Worm (Caenorhabditis elegans) whole organism, young adult: ENCODE data around the gene F21C10.18.

Experiments
- B0035.1 ChIP-seq: sonication (generic microtip); optimal IDR thresholded peaks from 2 replicates; lab custom pipeline; 2016; ENCODE audit warnings: missing genetic modification characterization, mild to moderate bottlenecking, missing compliant biosample characterization, missing genotype, missing genetic modification reagents
- D2030.7 ChIP-seq: fragments of 200-800 bp; sonication (Bioruptor generic); IDR thresholded peaks from 2 replicates; pipeline ENCODE4 v1.3.6; 2022; ENCODE audit warnings: missing genetic modification reagents, missing genetic modification characterization, missing compliant biosample characterization
- F39B2.1 ChIP-seq: fragments of 200-800 bp; sonication (Bioruptor generic); IDR thresholded peaks from 2 replicates; pipeline ENCODE4 v1.3.6; 2022; ENCODE audit warnings: missing genetic modification reagents, missing genetic modification characterization, missing compliant biosample characterization
- K11D2.4 ChIP-seq: fragments of 200-800 bp; sonication (Bioruptor generic); IDR thresholded peaks from 2 replicates; pipeline ENCODE4 v1.3.6; 2022; ENCODE audit warnings: missing genetic modification reagents, missing genetic modification characterization, missing compliant biosample characterization
- K12H6.12 ChIP-seq: fragments of 200-800 bp; sonication (Bioruptor generic); optimal IDR thresholded peaks from 2 replicates; lab custom pipeline; 2018; ENCODE audit warnings: mild to moderate bottlenecking, missing genetic modification characterization, missing compliant biosample characterization
- Y53F4B.3 ChIP-seq: fragments of 200-800 bp; sonication (Bioruptor generic); IDR thresholded peaks from 2 replicates; pipeline ENCODE4 v1.3.6; 2022; ENCODE audit warnings: missing genetic modification reagents, missing genetic modification characterization, missing compliant biosample characterization
- Y53G8AR.9 ChIP-seq: fragments of 200-800 bp; sonication (Bioruptor generic); conservative IDR thresholded peaks from 2 replicates; pipeline ENCODE4 v1.3.6; 2022; ENCODE audit warnings: missing genetic modification reagents, missing genetic modification characterization, missing compliant biosample characterization
- Y79H2A.3 ChIP-seq: fragments of 200-800 bp; sonication (Bioruptor generic); conservative IDR thresholded peaks from 2 replicates; pipeline ENCODE4 v1.3.6; 2022; ENCODE audit warnings: missing genetic modification reagents, missing genetic modification characterization, missing compliant biosample characterization
- ZK185.1 ChIP-seq: sonication (generic microtip); optimal IDR thresholded peaks from 2 replicates; lab custom pipeline; 2016; ENCODE audit warnings: mild to moderate bottlenecking, missing genetic modification characterization, missing compliant biosample characterization; ENCODE audit not compliant: poor library complexity, severe bottlenecking
- ccch-3 ChIP-seq: fragments of 200-800 bp; sonication (Bioruptor generic); optimal IDR thresholded peaks from 2 replicates; lab custom pipeline; 2018; ENCODE audit warnings: mild to moderate bottlenecking, missing genetic modification characterization, missing compliant biosample characterization
- cebp-1 ChIP-seq, 2 experiments: fragments of 200-800 bp in 1 of 2; sonication (Bioruptor generic) in 1 of 2; sonication (generic microtip) in 1 of 2; IDR thresholded peaks in 1 of 2; optimal IDR thresholded peaks in 1 of 2; 2 replicates each; pipeline versions ENCODE4 v1.3.6 to Lab custom; 2017 to 2022; ENCODE audit warnings: missing compliant biosample characterization in 2 of 2, missing genetic modification characterization in 2 of 2, mild to moderate bottlenecking in 1 of 2, missing genetic modification reagents in 1 of 2, moderate library complexity in 1 of 2
- cebp-2 ChIP-seq: fragments of 200-800 bp; sonication (Bioruptor generic); IDR thresholded peaks from 2 replicates; pipeline ENCODE4 v1.3.6; 2022; ENCODE audit warnings: missing genetic modification characterization, missing compliant biosample characterization
- ceh-27 ChIP-seq: fragments of 200-800 bp; sonication (Bioruptor generic); optimal IDR thresholded peaks from 2 replicates; lab custom pipeline; 2018; ENCODE audit warnings: mild to moderate bottlenecking, missing genetic modification characterization, moderate library complexity, missing compliant biosample characterization
- ceh-40 ChIP-seq: fragments of 200-800 bp; sonication (Bioruptor generic); IDR thresholded peaks from 2 replicates; pipeline ENCODE4 v1.3.6; 2022; ENCODE audit warnings: missing genetic modification characterization, missing compliant biosample characterization
- ceh-91 ChIP-seq: fragments of 200-800 bp; sonication (Bioruptor generic); IDR thresholded peaks from 2 replicates; pipeline ENCODE4 v1.3.6; 2022; ENCODE audit warnings: missing genetic modification reagents, missing genetic modification characterization, missing compliant biosample characterization
- ets-4 ChIP-seq: fragments of 200-800 bp; sonication (Bioruptor generic); optimal IDR thresholded peaks from 2 replicates; lab custom pipeline; 2018; ENCODE audit warnings: mild to moderate bottlenecking, missing genetic modification characterization, missing compliant biosample characterization
- gei-17 ChIP-seq: fragments of 200-800 bp; sonication (Bioruptor generic); optimal IDR thresholded peaks from 2 replicates; lab custom pipeline; 2018; ENCODE audit warnings: mild to moderate bottlenecking, missing genetic modification characterization, missing compliant biosample characterization
- him-1 ChIP-seq: sonication (generic microtip); optimal IDR thresholded peaks from 2 replicates; lab custom pipeline; 2016; ENCODE audit warnings: missing genotype, missing genetic modification reagents, missing genetic modification characterization, missing compliant biosample characterization
- hlh-26 ChIP-seq: fragments of 200-800 bp; sonication (Bioruptor generic); conservative IDR thresholded peaks from 2 replicates; pipeline ENCODE4 v1.3.6; 2022; ENCODE audit warnings: missing genetic modification reagents, missing genetic modification characterization, missing compliant biosample characterization
- hrde-1 ChIP-seq: sonication (generic microtip); optimal IDR thresholded peaks from 2 replicates; lab custom pipeline; 2016; ENCODE audit warnings: missing genetic modification characterization, mild to moderate bottlenecking, missing compliant biosample characterization, moderate library complexity, missing genotype, missing genetic modification reagents, borderline replicate concordance
- let-607 ChIP-seq, 2 experiments: fragments of 200-800 bp in 1 of 2; sonication (Bioruptor generic) in 1 of 2; sonication (generic microtip) in 1 of 2; optimal IDR thresholded peaks; 2 replicates each; lab custom pipeline; 2016 to 2018; ENCODE audit warnings: mild to moderate bottlenecking in 2 of 2, missing compliant biosample characterization in 2 of 2, missing genetic modification characterization in 2 of 2, moderate library complexity in 2 of 2, missing genotype in 1 of 2
- lin-35 ChIP-seq, 3 experiments: fragments of 150-350 bp in 2 of 3; sonication (generic microtip) in 1 of 3; optimal IDR thresholded peaks; 2 replicates each; lab custom pipeline; 2014 to 2018; ENCODE audit warnings: missing biosample characterization in 3 of 3, missing genetic modification characterization in 3 of 3, missing genetic modification reagents in 3 of 3
- madf-10 ChIP-seq: sonication (generic microtip); optimal IDR thresholded peaks from 2 replicates; lab custom pipeline; 2016; ENCODE audit warnings: mild to moderate bottlenecking, missing genetic modification characterization, missing compliant biosample characterization
- madf-3 ChIP-seq: fragments of 200-800 bp; sonication (Bioruptor generic); IDR thresholded peaks from 2 replicates; pipeline ENCODE4 v1.3.6; 2022; ENCODE audit warnings: missing genetic modification reagents, missing genetic modification characterization, missing compliant biosample characterization
- madf-6 ChIP-seq: fragments of 200-800 bp; sonication (Bioruptor generic); IDR thresholded peaks from 2 replicates; pipeline ENCODE4 v1.3.6; 2022; ENCODE audit warnings: missing genetic modification reagents, missing genetic modification characterization, missing compliant biosample characterization
- nfya-2 ChIP-seq: fragments of 200-800 bp; sonication (Bioruptor generic); IDR thresholded peaks from 2 replicates; pipeline ENCODE4 v1.3.6; 2022; ENCODE audit warnings: missing genetic modification reagents, missing genetic modification characterization, missing compliant biosample characterization
- nfyb-1 ChIP-seq: fragments of 200-800 bp; sonication (Bioruptor generic); IDR thresholded peaks from 2 replicates; pipeline ENCODE4 v1.3.6; 2022; ENCODE audit warnings: missing genetic modification reagents, missing genetic modification characterization, missing compliant biosample characterization
- nhr-27 ChIP-seq: fragments of 200-800 bp; sonication (Bioruptor generic); optimal IDR thresholded peaks from 2 replicates; lab custom pipeline; 2018; ENCODE audit warnings: mild to moderate bottlenecking, missing genetic modification characterization, moderate library complexity, missing compliant biosample characterization
- nhr-80 ChIP-seq: sonication (generic microtip); optimal IDR thresholded peaks from 2 replicates; lab custom pipeline; 2016; ENCODE audit warnings: missing genetic modification characterization, missing compliant biosample characterization
- pbrm-1 ChIP-seq: fragments of 200-800 bp; sonication (Bioruptor generic); IDR thresholded peaks from 2 replicates; pipeline ENCODE4 v1.3.6; 2022; ENCODE audit warnings: missing genetic modification reagents, missing genetic modification characterization, missing compliant biosample characterization
- rcor-1 ChIP-seq: fragments of 200-800 bp; sonication (Bioruptor generic); IDR thresholded peaks from 2 replicates; pipeline ENCODE4 v1.3.6; 2022; ENCODE audit warnings: missing genetic modification reagents, missing genetic modification characterization, missing compliant biosample characterization
- rpc-1 ChIP-seq, 2 experiments: fragments of 150-350 bp in 1 of 2; sonication (generic microtip) in 1 of 2; optimal IDR thresholded peaks; 2 replicates each; lab custom pipeline; 2014 to 2018; ENCODE audit warnings: missing biosample characterization in 1 of 2, missing genetic modification characterization in 1 of 2, missing genetic modification reagents in 1 of 2, missing genotype in 1 of 2
- snpc-1.1 ChIP-seq: sonication (generic microtip); optimal IDR thresholded peaks from 2 replicates; lab custom pipeline; 2017; ENCODE audit warnings: missing genetic modification characterization, mild to moderate bottlenecking, missing compliant biosample characterization, antibody characterized with exemption, moderate library complexity, missing genotype, missing genetic modification reagents; ENCODE audit not compliant: insufficient read depth
- tbp1 ChIP-seq: fragments of 200-800 bp; sonication (Bioruptor generic); optimal IDR thresholded peaks from 2 replicates; lab custom pipeline; 2018; ENCODE audit warnings: mild to moderate bottlenecking, missing genetic modification characterization, missing compliant biosample characterization
- unc-130 ChIP-seq: sonication (generic microtip); optimal IDR thresholded peaks from 2 replicates; lab custom pipeline; 2016; ENCODE audit warnings: missing genetic modification reagents, missing genetic modification characterization, missing compliant biosample characterization
- unc-62 ChIP-seq: fragments of 150-350 bp; optimal IDR thresholded peaks from 2 replicates; lab custom pipeline; 2014; ENCODE audit warnings: missing biosample characterization, missing genetic modification reagents, missing genetic modification characterization
- zfh-2 ChIP-seq: fragments of 200-800 bp; sonication (Bioruptor generic); conservative IDR thresholded peaks from 2 replicates; pipeline ENCODE4 v1.3.6; 2022; ENCODE audit warnings: missing genetic modification reagents, missing genetic modification characterization, missing compliant biosample characterization
- ztf-6 ChIP-seq: fragments of 200-800 bp; sonication (Bioruptor generic); IDR thresholded peaks from 2 replicates; pipeline ENCODE4 v1.3.6; 2022; ENCODE audit warnings: missing genetic modification reagents, missing genetic modification characterization, missing compliant biosample characterization

F21C10.18 gene

DNA sequence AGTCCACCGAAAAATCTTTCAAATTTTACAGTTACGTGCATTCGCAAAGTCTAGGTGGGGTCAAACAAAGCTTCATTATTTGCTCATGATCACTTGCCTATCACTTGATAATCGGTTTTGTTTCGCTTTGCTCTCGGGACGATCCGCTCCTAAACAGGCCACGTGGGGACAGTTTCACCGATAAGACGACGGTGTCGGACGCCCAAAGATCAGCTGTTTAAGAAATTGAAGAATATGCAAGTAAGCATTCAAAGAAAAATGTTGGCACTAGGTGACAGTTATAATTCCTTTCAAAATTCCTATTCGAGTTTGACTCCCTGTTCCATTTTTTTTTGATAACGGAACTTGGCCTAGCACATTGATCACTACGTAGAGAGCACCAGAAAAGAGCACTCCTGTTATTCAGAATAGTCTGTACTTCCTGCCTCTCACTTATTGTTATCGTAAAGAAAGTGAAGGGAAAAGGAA lies 28.3 kb upstream of the F21C10.18 start (continued):
- TF ChIP-seq Y53G8AR.9 (no peak; the same call in 1 of the 2 replicates), F39B2.1 (GFP tag; lab: Robert Waterston, UW) (no peak), tbp1 (GFP tag; lab: Kevin White, UChicago) (peak; percentile 31), unc-130 (GFP tag; lab: Kevin White, UChicago) (no peak), zfh-2 (GFP tag; lab: Robert Waterston, UW) (no peak), madf-6 (no peak), madf-3 (GFP tag; lab: Robert Waterston, UW) (no peak), nfyb-1 (GFP tag; lab: Robert Waterston, UW) (peak; percentile 60), nhr-80 (tag; lab: Kevin White, UChicago) (peak; percentile 99), Y79H2A.3 (GFP tag; lab: Robert Waterston, UW) (no peak), B0035.1 (no peak), ztf-6 (GFP tag; lab: Robert Waterston, UW) (no peak), K11D2.4 (no peak), rpc-1 (optimal IDR thresholded peaks at IDR 0.05; lab: Kevin White, UChicago) (no peak), rpc-1 (tag; optimal IDR thresholded peaks at IDR 0.05; lab: Kevin White, UChicago) (no peak), him-1 (no peak), unc-62 (GFP tag; lab: Kevin White, UChicago) (no peak), hlh-26 (GFP tag; lab: Robert Waterston, UW) (no peak), cebp-2 (GFP tag; lab: Robert Waterston, UW) (no peak), pbrm-1 (GFP tag; lab: Robert Waterston, UW) (peak; percentile 37; the same call in 1 of the 2 replicates)

DNA sequence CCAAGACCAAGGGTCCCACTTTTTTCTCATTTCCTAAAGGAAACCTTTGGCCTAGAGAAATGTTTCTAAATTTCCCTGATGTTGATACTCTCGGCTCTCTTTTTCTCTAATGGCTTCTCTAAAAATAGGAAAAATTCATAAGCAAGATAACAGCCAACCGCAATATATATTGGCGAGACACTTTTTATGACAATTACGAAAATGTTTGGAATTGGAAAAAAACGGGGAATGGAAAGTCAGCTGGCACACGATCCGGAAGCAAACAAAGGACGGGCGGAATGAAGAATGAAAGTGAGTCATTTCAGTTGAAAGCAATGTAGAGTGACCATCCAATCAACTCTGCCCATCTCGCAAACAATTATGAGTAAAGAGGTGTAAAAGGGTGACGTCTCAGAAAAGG lies 26.9 kb upstream of the F21C10.18 start:
- TF ChIP-seq nfya-2 (GFP tag; lab: Robert Waterston, UW) = no peak
- peak; percentile 17 for TF ChIP-seq ZK185.1
- no peak for TF ChIP-seq cebp-1 (GFP tag; IDR thresholded peaks at IDR 0.05; lab: Robert Waterston, UW)
- peak; percentile 13 for TF ChIP-seq cebp-1 (tag; optimal IDR thresholded peaks at IDR 0.05; lab: Kevin White, UChicago)
- no peak for TF ChIP-seq F39B2.1 (GFP tag; lab: Robert Waterston, UW)
- peak; percentile 62 for TF ChIP-seq nhr-80 (tag; lab: Kevin White, UChicago)
- TF ChIP-seq Y79H2A.3 (GFP tag; lab: Robert Waterston, UW) = no peak

DNA sequence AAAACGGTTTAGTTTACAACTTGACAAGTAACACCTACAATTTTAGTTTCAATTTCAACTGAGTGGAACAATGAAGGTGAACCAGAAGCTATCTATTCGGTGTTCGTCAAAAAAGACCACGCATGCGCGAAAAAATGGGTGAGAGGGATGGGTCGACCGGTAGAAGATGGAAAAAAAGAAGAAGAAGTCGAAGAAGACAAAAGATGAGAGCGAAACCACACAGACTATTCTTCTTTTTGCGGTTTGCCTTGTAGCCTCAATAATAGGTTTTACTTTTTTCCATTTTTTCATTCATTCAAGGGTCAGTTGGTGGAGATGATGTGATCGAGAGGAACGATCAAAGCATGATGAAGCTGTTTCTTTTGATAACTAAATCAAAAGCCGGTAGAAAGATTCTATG lies 26.0 kb upstream of the F21C10.18 start:
- no peak for TF ChIP-seq gei-17 (GFP tag; lab: Kevin White, UChicago)
- TF ChIP-seq hrde-1 = no peak
- no peak for TF ChIP-seq madf-3 (GFP tag; lab: Robert Waterston, UW)
- TF ChIP-seq nhr-27 (tag; lab: Kevin White, UChicago) = no peak
- TF ChIP-seq K12H6.12 (tag; lab: Kevin White, UChicago) = no peak
- TF ChIP-seq D2030.7 (GFP tag; lab: Robert Waterston, UW) = no peak
- TF ChIP-seq cebp-1 (GFP tag; IDR thresholded peaks at IDR 0.05; lab: Robert Waterston, UW) = no peak
- TF ChIP-seq cebp-1 (tag; optimal IDR thresholded peaks at IDR 0.05; lab: Kevin White, UChicago) = no peak
- no peak for TF ChIP-seq ceh-40
- TF ChIP-seq nfyb-1 (GFP tag; lab: Robert Waterston, UW) = no peak
- TF ChIP-seq ceh-91 (GFP tag; lab: Robert Waterston, UW) = no peak
- no peak for TF ChIP-seq lin-35 (GFP tag; optimal IDR thresholded peaks at IDR 0.05; lab: Kevin White, UChicago)
- TF ChIP-seq rcor-1 (GFP tag; lab: Robert Waterston, UW) = no peak
- TF ChIP-seq let-607 (tag; optimal IDR thresholded peaks at IDR 0.05; lab: Kevin White, UChicago) = no peak
- no peak for TF ChIP-seq madf-10
- TF ChIP-seq ceh-27 = no peak
- no peak for TF ChIP-seq ets-4 (GFP tag; lab: Kevin White, UChicago)
- TF ChIP-seq Y53F4B.3 (GFP tag; lab: Robert Waterston, UW) = no peak
- TF ChIP-seq ccch-3 (GFP tag; lab: Kevin White, UChicago) = no peak
- no peak for TF ChIP-seq snpc-1.1 (tag; lab: Kevin White, UChicago)
- TF ChIP-seq zfh-2 (GFP tag; lab: Robert Waterston, UW) = no peak
- TF ChIP-seq, all 124 proteins: peak for 0
